Fruit fly (Drosophila melanogaster) whole organism: ENCODE data around the gene CG18476.

Source experiments
- psq ChIP-seq: fragments of >200 bp; optimal IDR thresholded peaks from 2 replicates; lab custom pipeline; 2017
- usp ChIP-seq: fragments of >200 bp; optimal IDR thresholded peaks from 2 replicates; lab custom pipeline; 2017; ENCODE audit warnings: missing biosample characterization, missing genetic modification characterization, mixed read lengths

DNA sequence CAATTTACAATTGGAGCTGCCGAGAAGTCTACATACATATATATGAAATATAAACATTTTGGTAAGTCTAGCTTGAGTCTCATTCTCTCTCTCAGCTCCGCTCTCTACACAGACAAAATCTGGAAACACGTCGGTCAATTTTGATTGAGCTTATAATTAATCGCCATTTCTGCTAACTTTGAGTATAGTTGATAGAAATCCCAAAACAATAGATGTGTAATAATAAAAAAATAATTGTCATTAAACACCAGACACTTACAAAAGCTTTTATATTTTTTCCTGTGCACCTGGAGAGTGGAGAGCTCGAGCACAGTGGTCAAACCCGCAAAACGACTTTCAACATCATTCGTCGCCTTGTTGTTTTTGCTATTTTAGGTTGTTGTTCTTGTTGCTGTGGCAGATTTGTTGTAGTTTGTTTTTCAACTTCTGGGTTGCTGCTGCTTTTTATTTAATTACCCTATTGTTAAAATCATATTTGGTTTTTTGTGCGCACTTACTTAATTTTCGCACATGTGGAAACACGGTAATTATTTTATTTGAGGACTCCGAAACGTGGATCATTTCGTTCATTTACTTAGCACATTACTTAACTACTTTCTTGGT, 21.2 kb downstream of the CG18476 start:
- TF ChIP-seq usp (GFP tag; lab: Kevin White, UChicago): no peak
- no peak for TF ChIP-seq psq
